Worm (Caenorhabditis elegans) whole organism, late embryonic: ENCODE results near the gene T06E6.15.

ENCODE experiments used
- C38D4.7 ChIP-seq: fragments of 200-800 bp; sonication (Bioruptor generic); optimal IDR thresholded peaks from 2 replicates; lab custom pipeline; 2018; ENCODE audit warnings: mild to moderate bottlenecking, missing genetic modification characterization, moderate library complexity, missing compliant biosample characterization
- F13H6.1 ChIP-seq: sonication (generic microtip); optimal IDR thresholded peaks from 2 replicates; lab custom pipeline; 2016; ENCODE audit warnings: missing genetic modification characterization, missing compliant biosample characterization
- K02D7.2 ChIP-seq: sonication (generic microtip); optimal IDR thresholded peaks from 2 replicates; lab custom pipeline; 2017; ENCODE audit warnings: mild to moderate bottlenecking, missing genetic modification characterization, missing compliant biosample characterization
- K09A11.1 ChIP-seq: sonication (generic microtip); optimal IDR thresholded peaks from 2 replicates; lab custom pipeline; 2017; ENCODE audit warnings: antibody characterized with exemption, mild to moderate bottlenecking, missing genetic modification characterization, missing compliant biosample characterization; ENCODE audit not compliant: insufficient read depth
- Y22D7AL.16 ChIP-seq: sonication (generic microtip); optimal IDR thresholded peaks from 2 replicates; lab custom pipeline; 2016; ENCODE audit warnings: missing genetic modification characterization, missing compliant biosample characterization
- ahr-1 ChIP-seq: sonication (generic microtip); optimal IDR thresholded peaks from 2 replicates; lab custom pipeline; 2016; ENCODE audit warnings: missing genetic modification characterization, missing compliant biosample characterization
- ama-1 ChIP-seq: fragments of 150-350 bp; optimal IDR thresholded peaks from 2 replicates; lab custom pipeline; 2014
- ceh-18 ChIP-seq: sonication (generic microtip); optimal IDR thresholded peaks from 2 replicates; lab custom pipeline; 2016; ENCODE audit warnings: missing genetic modification characterization, missing compliant biosample characterization
- ceh-19 ChIP-seq: fragments of 200-800 bp; sonication (Bioruptor generic); optimal IDR thresholded peaks from 2 replicates; lab custom pipeline; 2018; ENCODE audit warnings: mild to moderate bottlenecking, missing genetic modification characterization, missing compliant biosample characterization
- ceh-22 ChIP-seq: sonication (generic microtip); optimal IDR thresholded peaks from 2 replicates; lab custom pipeline; 2017; ENCODE audit warnings: missing biosample characterization, missing genetic modification characterization
- ceh-30 ChIP-seq: fragments of 150-350 bp; optimal IDR thresholded peaks from 2 replicates; lab custom pipeline; 2014; ENCODE audit warnings: missing biosample characterization, missing genetic modification characterization
- ceh-45 ChIP-seq: fragments of 200-800 bp; sonication (Bioruptor generic); IDR thresholded peaks from 2 replicates; pipeline ENCODE4 v1.3.6; 2022; ENCODE audit warnings: missing genetic modification reagents, missing genetic modification characterization, missing compliant biosample characterization
- ceh-6 ChIP-seq: fragments of 200-800 bp; sonication (Bioruptor generic); optimal IDR thresholded peaks from 2 replicates; lab custom pipeline; 2018; ENCODE audit warnings: mild to moderate bottlenecking, missing genetic modification characterization, missing compliant biosample characterization
- ceh-9 ChIP-seq: sonication (generic microtip); optimal IDR thresholded peaks from 2 replicates; lab custom pipeline; 2016; ENCODE audit warnings: mild to moderate bottlenecking, missing genetic modification characterization, inconsistent platforms, missing compliant biosample characterization
- che-1 ChIP-seq: sonication (generic microtip); optimal IDR thresholded peaks from 2 replicates; lab custom pipeline; 2016; ENCODE audit warnings: mild to moderate bottlenecking, missing genetic modification characterization, missing compliant biosample characterization
- elt-2 ChIP-seq: sonication (generic microtip); optimal IDR thresholded peaks from 2 replicates; lab custom pipeline; 2016; ENCODE audit warnings: missing genetic modification reagents, missing genetic modification characterization, missing compliant biosample characterization
- elt-4 ChIP-seq: sonication (generic microtip); optimal IDR thresholded peaks from 2 replicates; lab custom pipeline; 2016; ENCODE audit warnings: missing genetic modification characterization, missing compliant biosample characterization
- eyg-1 ChIP-seq: sonication (generic microtip); optimal IDR thresholded peaks from 2 replicates; lab custom pipeline; 2016; ENCODE audit warnings: missing genotype, missing genetic modification characterization, missing compliant biosample characterization
- fax-1 ChIP-seq: sonication (generic microtip); optimal IDR thresholded peaks from 2 replicates; lab custom pipeline; 2016; ENCODE audit warnings: missing genotype, missing genetic modification characterization, missing compliant biosample characterization
- gmeb-2 ChIP-seq: sonication (generic microtip); optimal IDR thresholded peaks from 2 replicates; lab custom pipeline; 2016; ENCODE audit warnings: missing genetic modification characterization, inconsistent platforms, missing compliant biosample characterization
- hlh-13 ChIP-seq: fragments of 200-800 bp; sonication (Bioruptor generic); optimal IDR thresholded peaks from 2 replicates; lab custom pipeline; 2018; ENCODE audit warnings: mild to moderate bottlenecking, missing genetic modification characterization, missing compliant biosample characterization
- hlh-15 ChIP-seq: sonication (generic microtip); optimal IDR thresholded peaks from 2 replicates; lab custom pipeline; 2016; ENCODE audit warnings: missing genetic modification characterization, missing compliant biosample characterization
- hlh-6 ChIP-seq: sonication (generic microtip); optimal IDR thresholded peaks from 2 replicates; lab custom pipeline; 2016; ENCODE audit warnings: missing genotype, missing genetic modification characterization, missing compliant biosample characterization
- madf-2 ChIP-seq: sonication (generic microtip); optimal IDR thresholded peaks from 2 replicates; lab custom pipeline; 2017; ENCODE audit warnings: missing genetic modification characterization, missing compliant biosample characterization
- nhr-11 ChIP-seq: fragments of 150-350 bp; optimal IDR thresholded peaks from 2 replicates; lab custom pipeline; 2014; ENCODE audit warnings: missing biosample characterization, missing genetic modification characterization
- nhr-232 ChIP-seq: sonication (generic microtip); optimal IDR thresholded peaks from 2 replicates; lab custom pipeline; 2016; ENCODE audit warnings: missing genetic modification characterization, missing compliant biosample characterization
- npax-4 ChIP-seq: sonication (generic microtip); optimal IDR thresholded peaks from 2 replicates; lab custom pipeline; 2016; ENCODE audit warnings: missing genetic modification characterization, missing compliant biosample characterization
- pag-3 ChIP-seq: sonication (generic microtip); optimal IDR thresholded peaks from 2 replicates; lab custom pipeline; 2016; ENCODE audit warnings: missing compliant biosample characterization, missing genetic modification characterization, borderline replicate concordance
- pat-9 ChIP-seq: fragments of 200-800 bp; sonication (Bioruptor generic); optimal IDR thresholded peaks from 2 replicates; lab custom pipeline; 2018; ENCODE audit warnings: mild to moderate bottlenecking, missing genetic modification characterization, moderate library complexity, missing compliant biosample characterization
- pha-2 ChIP-seq: sonication (generic microtip); optimal IDR thresholded peaks from 2 replicates; lab custom pipeline; 2017; ENCODE audit warnings: mild to moderate bottlenecking, missing genetic modification characterization, missing compliant biosample characterization
- pha-4 ChIP-seq: fragments of 150-350 bp; optimal IDR thresholded peaks from 2 replicates; lab custom pipeline; 2018; ENCODE audit warnings: missing biosample characterization, missing genetic modification reagents, missing genetic modification characterization
- ref-2 ChIP-seq: sonication (generic microtip); optimal IDR thresholded peaks from 2 replicates; lab custom pipeline; 2016; ENCODE audit warnings: missing genetic modification characterization, missing compliant biosample characterization
- sox-4 ChIP-seq: sonication (generic microtip); optimal IDR thresholded peaks from 2 replicates; lab custom pipeline; 2017; ENCODE audit warnings: mild to moderate bottlenecking, missing genetic modification characterization, inconsistent platforms, missing compliant biosample characterization
- syd-9 ChIP-seq: sonication (generic microtip); optimal IDR thresholded peaks from 2 replicates; lab custom pipeline; 2016; ENCODE audit warnings: mild to moderate bottlenecking, missing genetic modification characterization, moderate library complexity, missing compliant biosample characterization
- tbx-2 ChIP-seq: sonication (generic microtip); optimal IDR thresholded peaks from 2 replicates; lab custom pipeline; 2016; ENCODE audit warnings: missing genetic modification characterization, missing compliant biosample characterization
- unc-42 ChIP-seq: sonication (generic microtip); optimal IDR thresholded peaks from 2 replicates; lab custom pipeline; 2016; ENCODE audit warnings: missing genotype, missing genetic modification characterization, missing compliant biosample characterization
- unc-55 ChIP-seq: sonication (generic microtip); optimal IDR thresholded peaks from 2 replicates; lab custom pipeline; 2017; ENCODE audit warnings: missing biosample characterization, missing genetic modification reagents, missing genetic modification characterization
- unc-86 ChIP-seq: sonication (generic microtip); optimal IDR thresholded peaks from 2 replicates; lab custom pipeline; 2016; ENCODE audit warnings: missing genetic modification characterization, missing compliant biosample characterization
- zip-5 ChIP-seq: sonication (generic microtip); optimal IDR thresholded peaks from 2 replicates; lab custom pipeline; 2016; ENCODE audit warnings: missing genetic modification characterization, missing compliant biosample characterization

T06E6.15 gene

ce11 chrV:15397139-15397538, 2.5 kb downstream of the T06E6.15 start:
- TF ChIP-seq ceh-30 (no peak), elt-4 (tag; lab: Kevin White, UChicago) (no peak), ama-1 (no peak), nhr-11 (tag; lab: Kevin White, UChicago) (no peak), pat-9 (tag; lab: Kevin White, UChicago) (no peak), eyg-1 (tag; lab: Kevin White, UChicago) (no peak), pha-2 (tag; lab: Kevin White, UChicago) (no peak)

ce11 chrV:15395347-15395746, 4.2 kb downstream of the T06E6.15 start, which contains the start of gene cyb-3:
TSS of gene cyb-3 (plus strand) at chrV:15395696.
- no peak for TF ChIP-seq npax-4 (tag; lab: Kevin White, UChicago)
- TF ChIP-seq F13H6.1 (tag; lab: Kevin White, UChicago): no peak
- no peak for TF ChIP-seq syd-9 (tag; lab: Kevin White, UChicago)
- TF ChIP-seq pag-3: no peak
- no peak for TF ChIP-seq che-1 (tag; lab: Kevin White, UChicago)
- no peak for TF ChIP-seq madf-2 (tag; lab: Kevin White, UChicago)
- no peak for TF ChIP-seq ceh-6
- no peak for TF ChIP-seq fax-1
- no peak for TF ChIP-seq ceh-18 (tag; lab: Kevin White, UChicago)
- no peak for TF ChIP-seq pha-4 (tag; lab: Kevin White, UChicago)
- TF ChIP-seq zip-5: no peak
- TF ChIP-seq, all 69 proteins: peak for 0

ce11 chrV:15394906-15395305, 4.7 kb downstream of the T06E6.15 start, which contains the start of gene T06E6.1:
TSS of gene T06E6.1 (minus strand) at chrV:15394961.
- TF ChIP-seq npax-4 (tag; lab: Kevin White, UChicago) (no peak), C38D4.7 (GFP tag; lab: Kevin White, UChicago) (no peak), ceh-18 (tag; lab: Kevin White, UChicago) (no peak), unc-86 (tag; lab: Kevin White, UChicago) (no peak), gmeb-2 (no peak), pat-9 (tag; lab: Kevin White, UChicago) (no peak), K02D7.2 (tag; lab: Kevin White, UChicago) (no peak)
- TF ChIP-seq, all 69 proteins: peak for 0

ce11 chrV:15392064-15392463, 7.5 kb downstream of the T06E6.15 start:
- TF ChIP-seq fax-1: no peak
- TF ChIP-seq K09A11.1 (tag; lab: Kevin White, UChicago): no peak
- no peak for TF ChIP-seq hlh-15 (tag; lab: Kevin White, UChicago)
- TF ChIP-seq unc-42 (tag; lab: Kevin White, UChicago): peak; percentile 17
- no peak for TF ChIP-seq ceh-45 (GFP tag; lab: Robert Waterston, UW)
- TF ChIP-seq npax-4 (tag; lab: Kevin White, UChicago): no peak

- TF ChIP-seq gmeb-2 (no peak), elt-2 (tag; lab: Kevin White, UChicago) (peak; percentile 7)
These were observed 10.7 kb downstream of the T06E6.15 start, which contains the start of gene srh-170 for ce11 chrV:15388820-15389384. TSS of gene srh-170 (minus strand) at chrV:15388870.

ce11 chrV:15384733-15385132, 14.9 kb downstream of the T06E6.15 start, which contains the start of gene str-102:
TSS of gene str-102 (plus strand) at chrV:15385033.
- TF ChIP-seq ceh-19 (GFP tag; lab: Kevin White, UChicago): no peak
- no peak for TF ChIP-seq C38D4.7 (GFP tag; lab: Kevin White, UChicago)
- TF ChIP-seq madf-2 (tag; lab: Kevin White, UChicago): no peak
- no peak for TF ChIP-seq npax-4 (tag; lab: Kevin White, UChicago)
- no peak for TF ChIP-seq ahr-1 (tag; lab: Kevin White, UChicago)
- TF ChIP-seq fax-1: no peak
- no peak for TF ChIP-seq che-1 (tag; lab: Kevin White, UChicago)
- no peak for TF ChIP-seq ref-2
- no peak for TF ChIP-seq ceh-9 (tag; lab: Kevin White, UChicago)
- no peak for TF ChIP-seq nhr-11 (tag; lab: Kevin White, UChicago)
- no peak for TF ChIP-seq Y22D7AL.16 (tag; lab: Kevin White, UChicago)
- no peak for TF ChIP-seq pha-4 (tag; lab: Kevin White, UChicago)
- TF ChIP-seq ceh-22: no peak
- no peak for TF ChIP-seq elt-2 (tag; lab: Kevin White, UChicago)
- TF ChIP-seq tbx-2 (tag; lab: Kevin White, UChicago): no peak
- no peak for TF ChIP-seq nhr-232
- no peak for TF ChIP-seq unc-55
- no peak for TF ChIP-seq hlh-13
- no peak for TF ChIP-seq hlh-6 (tag; lab: Kevin White, UChicago)
- no peak for TF ChIP-seq sox-4 (tag; lab: Kevin White, UChicago)
